Worm (Caenorhabditis elegans) whole organism, L4 larva: Measurements from ENCODE around the gene gpa-7.
A peak's percentile ranks its signal among the peaks of the same experiment; 100 is the strongest.

Experiments
- F44E2.7 ChIP-seq: fragments of 200-800 bp; sonication (Bioruptor generic); IDR thresholded peaks from 2 replicates; pipeline ENCODE4 v2.1.2; 2022; ENCODE audit warnings: missing genetic modification characterization, missing compliant biosample characterization
- R02D3.7 ChIP-seq: fragments of 150-350 bp; sonication (generic microtip); optimal IDR thresholded peaks from 3 replicates; lab custom pipeline; 2014; ENCODE audit warnings: missing biosample characterization, missing genetic modification characterization
- ZK546.5 ChIP-seq, 2 experiments: sonication (generic microtip); optimal IDR thresholded peaks; 2 replicates each; lab custom pipeline; 2017; ENCODE audit warnings: missing biosample characterization in 2 of 2, missing genetic modification characterization in 2 of 2
- attf-4 ChIP-seq: sonication (generic microtip); optimal IDR thresholded peaks from 3 replicates; lab custom pipeline; 2017; ENCODE audit warnings: missing biosample characterization, missing genetic modification characterization
- ceh-32 ChIP-seq: sonication (generic microtip); optimal IDR thresholded peaks from 2 replicates; lab custom pipeline; 2016; ENCODE audit warnings: mild to moderate bottlenecking, missing genetic modification characterization, missing compliant biosample characterization; ENCODE audit not compliant: poor library complexity
- ctbp-1 ChIP-seq: fragments of 200-800 bp; sonication (Bioruptor generic); IDR thresholded peaks from 2 replicates; pipeline ENCODE4 v1.3.6; 2022; ENCODE audit warnings: missing genetic modification reagents, missing genetic modification characterization, missing compliant biosample characterization
- dpl-1 ChIP-seq: fragments of 150-350 bp; optimal IDR thresholded peaks from 2 replicates; lab custom pipeline; 2014; ENCODE audit warnings: missing biosample characterization, missing genetic modification reagents, missing genetic modification characterization
- mdl-1 ChIP-seq, 2 experiments: fragments of 150-350 bp in 1 of 2; sonication (generic microtip) in 1 of 2; optimal IDR thresholded peaks; 2 replicates each; lab custom pipeline; 2014 to 2017; ENCODE audit warnings: missing biosample characterization in 2 of 2, missing genetic modification characterization in 2 of 2
- nhr-102 ChIP-seq: sonication (generic microtip); optimal IDR thresholded peaks from 2 replicates; lab custom pipeline; 2016; ENCODE audit warnings: mild to moderate bottlenecking, missing genetic modification characterization, moderate library complexity, missing compliant biosample characterization
- nhr-25 ChIP-seq: sonication (generic microtip); optimal IDR thresholded peaks from 2 replicates; lab custom pipeline; 2017; ENCODE audit warnings: missing genetic modification characterization, mild to moderate bottlenecking, missing compliant biosample characterization, antibody characterized with exemption, moderate library complexity, borderline replicate concordance; ENCODE audit not compliant: insufficient read depth
- unc-62 ChIP-seq, 3 experiments: fragments of 150-350 bp in 1 of 3; sonication (generic microtip); optimal IDR thresholded peaks in 2 of 3; peaks in 1 of 3; 1 replicate in 1 of 3; 2 replicates in 2 of 3; lab custom pipeline; 2014 to 2017; ENCODE audit warnings: missing biosample characterization in 3 of 3, missing genetic modification characterization in 3 of 3, missing genetic modification reagents in 3 of 3, missing genotype in 1 of 3
- ztf-11 ChIP-seq: fragments of 150-350 bp; optimal IDR thresholded peaks from 2 replicates; lab custom pipeline; 2014; ENCODE audit warnings: missing biosample characterization, missing genetic modification characterization

DNA sequence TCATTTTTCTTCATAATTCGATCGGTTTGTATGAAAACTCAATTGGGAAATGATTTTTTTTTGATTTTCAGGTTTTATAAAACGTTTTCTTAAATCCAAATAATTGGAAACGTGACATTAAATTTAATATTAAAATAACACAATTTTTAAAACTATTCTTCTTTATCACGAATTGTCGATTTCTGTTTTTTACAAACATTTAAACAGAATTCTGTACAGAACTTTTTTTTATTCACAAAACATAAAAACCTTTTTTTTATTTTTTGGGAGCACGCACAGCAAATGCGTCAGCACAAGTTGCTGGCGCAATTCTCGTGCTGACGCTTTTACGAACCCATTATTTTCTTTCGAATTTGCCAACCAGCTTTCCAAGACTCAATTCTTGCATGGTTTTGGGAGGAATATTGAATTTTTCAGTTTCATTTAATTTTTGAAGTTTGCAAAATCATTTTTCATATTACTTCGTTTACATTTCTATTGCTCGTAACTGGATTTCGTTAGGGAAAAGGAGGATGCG lies 30.0 kb upstream of the gpa-7 start, which contains the start of gene mpz-5:
- TF ChIP-seq ztf-11: no peak
- TF ChIP-seq dpl-1: peak; percentile 71
- TF ChIP-seq mdl-1 (tag; optimal IDR thresholded peaks at IDR 0.05; lab: Kevin White, UChicago): peak in 1 of 2 experiments; percentile 22
- no peak for TF ChIP-seq R02D3.7 (tag; lab: Kevin White, UChicago)
- no peak for TF ChIP-seq attf-4 (tag; lab: Kevin White, UChicago)
- TF ChIP-seq nhr-102 (tag; lab: Kevin White, UChicago): peak; percentile 41
- TF ChIP-seq ceh-32 (tag; lab: Kevin White, UChicago): no peak
- TF ChIP-seq ctbp-1: 0 out of 2 replicates have a peak, but pooled peaks have one; percentile 9
- no peak for TF ChIP-seq F44E2.7
- no peak for TF ChIP-seq unc-62 (GFP tag; optimal IDR thresholded peaks at IDR 0.05 in 1 of 2; lab: Kevin White, UChicago)
- TF ChIP-seq unc-62 (tag; optimal IDR thresholded peaks at IDR 0.05; lab: Kevin White, UChicago): no peak
- peak; percentile 16 for TF ChIP-seq nhr-25 (tag; lab: Kevin White, UChicago)
- TF ChIP-seq ZK546.5 (tag; optimal IDR thresholded peaks at IDR 0.05; lab: Kevin White, UChicago): no peak
